Fruit fly (Drosophila melanogaster) whole organism, prepupa: ENCODE data around the gene Acat2.

Experiments
- Blimp-1 ChIP-seq: fragments of 200-800 bp; sonication (Bioruptor generic); optimal IDR thresholded peaks from 3 replicates; lab custom pipeline; 2017; ENCODE audit warnings: missing biosample characterization, missing genetic modification characterization, mild to moderate bottlenecking, moderate library complexity, missing genetic modification reagents
- CG10631 ChIP-seq: fragments of 200-800 bp; sonication (Bioruptor generic); optimal IDR thresholded peaks from 2 replicates; lab custom pipeline; 2016; ENCODE audit warnings: missing biosample characterization, missing genetic modification characterization
- CG10669 ChIP-seq: fragments of 200-800 bp; sonication (Bioruptor generic); optimal IDR thresholded peaks from 3 replicates; lab custom pipeline; 2018; ENCODE audit warnings: missing biosample characterization, mild to moderate bottlenecking, missing genetic modification characterization, moderate library complexity
- CG11294 ChIP-seq: fragments of 200-800 bp; sonication (Bioruptor generic); IDR thresholded peaks from 2 replicates; pipeline ENCODE4 v1.3.6; 2022; ENCODE audit warnings: missing biosample characterization, missing genetic modification characterization
- CG11762 ChIP-seq: fragments of 200-800 bp; sonication (Bioruptor generic); optimal IDR thresholded peaks from 3 replicates; lab custom pipeline; 2016; ENCODE audit warnings: missing biosample characterization, missing genetic modification characterization; ENCODE audit not compliant: insufficient read depth
- CG11902 ChIP-seq: fragments of 200-800 bp; sonication (Bioruptor generic); optimal IDR thresholded peaks from 3 replicates; lab custom pipeline; 2016; ENCODE audit warnings: missing biosample characterization, missing genetic modification characterization
- CG16779 ChIP-seq: fragments of 200-800 bp; sonication (Bioruptor generic); optimal IDR thresholded peaks from 3 replicates; lab custom pipeline; 2017; ENCODE audit warnings: missing biosample characterization, mild to moderate bottlenecking, missing genetic modification characterization
- CG3032 ChIP-seq: fragments of 200-800 bp; optimal IDR thresholded peaks from 2 replicates; lab custom pipeline; 2019; ENCODE audit warnings: missing biosample characterization, mild to moderate bottlenecking, missing genetic modification characterization, moderate library complexity
- CG31627 ChIP-seq: fragments of 200-800 bp; sonication (Bioruptor generic); optimal IDR thresholded peaks from 3 replicates; lab custom pipeline; 2016; ENCODE audit warnings: missing biosample characterization, missing genetic modification characterization
- CG32006 ChIP-seq: fragments of 200-800 bp; sonication (Bioruptor generic); optimal IDR thresholded peaks from 3 replicates; lab custom pipeline; 2017; ENCODE audit warnings: missing biosample characterization, mild to moderate bottlenecking, missing genetic modification characterization
- CG34406 ChIP-seq: fragments of 200-800 bp; sonication (Bioruptor generic); optimal IDR thresholded peaks from 3 replicates; lab custom pipeline; 2016; ENCODE audit warnings: missing biosample characterization, missing genetic modification characterization
- CG3919 ChIP-seq: fragments of 200-800 bp; sonication (Bioruptor generic); optimal IDR thresholded peaks from 3 replicates; lab custom pipeline; 2016; ENCODE audit warnings: missing biosample characterization, missing genetic modification characterization
- CG4318 ChIP-seq: fragments of 200-800 bp; sonication (Bioruptor generic); optimal IDR thresholded peaks from 3 replicates; lab custom pipeline; 2017; ENCODE audit warnings: missing biosample characterization, mild to moderate bottlenecking, missing genetic modification characterization
- CG6276 ChIP-seq: fragments of 200-800 bp; sonication (Bioruptor generic); optimal IDR thresholded peaks from 2 replicates; lab custom pipeline; 2017; ENCODE audit warnings: missing biosample characterization, mild to moderate bottlenecking, missing genetic modification characterization
- CG6792 ChIP-seq: fragments of 200-800 bp; sonication (Bioruptor generic); optimal IDR thresholded peaks from 3 replicates; lab custom pipeline; 2016; ENCODE audit warnings: missing biosample characterization, missing genetic modification characterization
- CG6808 ChIP-seq: fragments of 200-800 bp; sonication (Bioruptor generic); optimal IDR thresholded peaks from 3 replicates; lab custom pipeline; 2017; ENCODE audit warnings: missing biosample characterization, missing genetic modification characterization, mild to moderate bottlenecking, moderate library complexity, missing genetic modification reagents
- CG7368 ChIP-seq: fragments of 200-800 bp; sonication (Bioruptor generic); optimal IDR thresholded peaks from 3 replicates; lab custom pipeline; 2016; ENCODE audit warnings: missing biosample characterization, missing genetic modification characterization
- CG8319 ChIP-seq: fragments of 200-800 bp; sonication (Bioruptor generic); optimal IDR thresholded peaks from 3 replicates; lab custom pipeline; 2016; ENCODE audit warnings: missing biosample characterization, missing genetic modification characterization
- CG8632 ChIP-seq: fragments of 200-800 bp; sonication (Bioruptor generic); optimal IDR thresholded peaks from 3 replicates; lab custom pipeline; 2016; ENCODE audit warnings: missing biosample characterization, missing genetic modification characterization
- CG9139 ChIP-seq: fragments of 200-800 bp; sonication (Bioruptor generic); optimal IDR thresholded peaks from 3 replicates; lab custom pipeline; 2017; ENCODE audit warnings: missing biosample characterization, mild to moderate bottlenecking, missing genetic modification characterization
- Eip75B ChIP-seq: fragments of 200-800 bp; sonication (Bioruptor generic); optimal IDR thresholded peaks from 3 replicates; lab custom pipeline; 2016; ENCODE audit warnings: missing biosample characterization, missing genetic modification characterization
- Eip78C ChIP-seq: fragments of 200-800 bp; sonication (Bioruptor generic); peaks from one replicate; lab custom pipeline; 2016; ENCODE audit warnings: missing biosample characterization, missing genetic modification characterization
- Eip93F ChIP-seq: fragments of 200-800 bp; sonication (Bioruptor generic); optimal IDR thresholded peaks from 2 replicates; lab custom pipeline; 2016; ENCODE audit warnings: missing biosample characterization, mild to moderate bottlenecking, missing genetic modification characterization
- Ets96B ChIP-seq: fragments of 200-800 bp; optimal IDR thresholded peaks from 2 replicates; lab custom pipeline; 2019; ENCODE audit warnings: missing biosample characterization, mild to moderate bottlenecking, missing genetic modification characterization, moderate library complexity
- Gug ChIP-seq: fragments of 200-800 bp; sonication (Bioruptor generic); IDR thresholded peaks from 2 replicates; pipeline ENCODE4 v1.3.6; 2022; ENCODE audit warnings: missing biosample characterization, missing genetic modification characterization
- Hr38 ChIP-seq: sonication (Bioruptor generic); optimal IDR thresholded peaks from 2 replicates; lab custom pipeline; 2016; ENCODE audit warnings: missing biosample characterization, missing genetic modification characterization
- Hr39 ChIP-seq: fragments of 200-800 bp; sonication (Bioruptor generic); optimal IDR thresholded peaks from 2 replicates; lab custom pipeline; 2016; ENCODE audit warnings: missing biosample characterization, missing genetic modification characterization
- Hr4 ChIP-seq: fragments of 200-800 bp; sonication (Bioruptor generic); optimal IDR thresholded peaks from 3 replicates; lab custom pipeline; 2016; ENCODE audit warnings: missing biosample characterization, missing genetic modification characterization
- Lpt ChIP-seq: fragments of 200-800 bp; sonication (Bioruptor generic); optimal IDR thresholded peaks from 3 replicates; lab custom pipeline; 2016; ENCODE audit warnings: missing biosample characterization, missing genetic modification characterization
- OdsH ChIP-seq: fragments of 200-800 bp; sonication (Bioruptor generic); optimal IDR thresholded peaks from 3 replicates; lab custom pipeline; 2016; ENCODE audit warnings: missing biosample characterization, missing genetic modification characterization
- Sox102F ChIP-seq: fragments of 200-800 bp; sonication (Bioruptor generic); optimal IDR thresholded peaks from 2 replicates; lab custom pipeline; 2016; ENCODE audit warnings: missing biosample characterization, mild to moderate bottlenecking, missing genetic modification characterization
- Sox14 ChIP-seq: fragments of 200-800 bp; sonication (Bioruptor generic); optimal IDR thresholded peaks from 3 replicates; lab custom pipeline; 2016; ENCODE audit warnings: missing biosample characterization, missing genetic modification characterization
- Sox15 ChIP-seq: fragments of 200-800 bp; sonication (Bioruptor generic); optimal IDR thresholded peaks from 3 replicates; lab custom pipeline; 2016; ENCODE audit warnings: missing biosample characterization, missing genetic modification characterization
- acj6 ChIP-seq: fragments of 200-800 bp; sonication (Bioruptor generic); optimal IDR thresholded peaks from 3 replicates; lab custom pipeline; 2016; ENCODE audit warnings: missing biosample characterization, missing genetic modification characterization
- cyc ChIP-seq: fragments of 200-800 bp; sonication (Bioruptor generic); optimal IDR thresholded peaks from 3 replicates; lab custom pipeline; 2016; ENCODE audit warnings: missing biosample characterization, missing genetic modification characterization
- eg ChIP-seq: fragments of 200-800 bp; sonication (Bioruptor generic); IDR thresholded peaks from 3 replicates; pipeline ENCODE4 v1.3.6; 2022; ENCODE audit warnings: missing biosample characterization, missing genetic modification characterization
- esn ChIP-seq: fragments of 200-800 bp; sonication (Bioruptor generic); optimal IDR thresholded peaks from 2 replicates; lab custom pipeline; 2016; ENCODE audit warnings: missing biosample characterization, mild to moderate bottlenecking, missing genetic modification characterization, moderate library complexity
- fd59A ChIP-seq: fragments of 200-800 bp; sonication (Bioruptor generic); optimal IDR thresholded peaks from 2 replicates; lab custom pipeline; 2017; ENCODE audit warnings: missing biosample characterization, mild to moderate bottlenecking, missing genetic modification characterization, missing genetic modification reagents
- fd85E ChIP-seq: fragments of 200-800 bp; sonication (Bioruptor generic); optimal IDR thresholded peaks from 3 replicates; lab custom pipeline; 2016; ENCODE audit warnings: missing biosample characterization, missing genetic modification characterization
- fkh ChIP-seq: fragments of 200-800 bp; sonication (Bioruptor generic); optimal IDR thresholded peaks from 3 replicates; lab custom pipeline; 2017; ENCODE audit warnings: missing biosample characterization, mild to moderate bottlenecking, missing genetic modification characterization, moderate library complexity
- net ChIP-seq: fragments of 200-800 bp; sonication (Bioruptor generic); optimal IDR thresholded peaks from 3 replicates; lab custom pipeline; 2016; ENCODE audit warnings: missing biosample characterization, missing genetic modification characterization
- pdm3 ChIP-seq: fragments of 200-800 bp; sonication (Bioruptor generic); optimal IDR thresholded peaks from 3 replicates; lab custom pipeline; 2016; ENCODE audit warnings: missing biosample characterization, missing genetic modification characterization
- salr ChIP-seq, 2 experiments: fragments of 200-800 bp; sonication (Bioruptor generic); optimal IDR thresholded peaks; 3 replicates each; lab custom pipeline; 2016 to 2018; ENCODE audit warnings: missing biosample characterization in 2 of 2, missing genetic modification characterization in 2 of 2, mild to moderate bottlenecking in 1 of 2
- spab ChIP-seq: fragments of 200-800 bp; sonication (Bioruptor generic); optimal IDR thresholded peaks from 2 replicates; lab custom pipeline; 2017; ENCODE audit warnings: missing biosample characterization, mild to moderate bottlenecking, missing genetic modification characterization, missing genetic modification reagents
- ss ChIP-seq, 2 experiments: fragments of 200-800 bp; sonication (Bioruptor generic); optimal IDR thresholded peaks; 2 replicates in 1 of 2; 3 replicates in 1 of 2; lab custom pipeline; 2017 to 2018; ENCODE audit warnings: mild to moderate bottlenecking in 2 of 2, missing biosample characterization in 2 of 2, missing genetic modification characterization in 2 of 2, moderate library complexity in 1 of 2
- topi ChIP-seq: fragments of 200-800 bp; sonication (Bioruptor generic); optimal IDR thresholded peaks from 3 replicates; lab custom pipeline; 2016; ENCODE audit warnings: missing biosample characterization, missing genetic modification characterization

Gene Acat2

DNA sequence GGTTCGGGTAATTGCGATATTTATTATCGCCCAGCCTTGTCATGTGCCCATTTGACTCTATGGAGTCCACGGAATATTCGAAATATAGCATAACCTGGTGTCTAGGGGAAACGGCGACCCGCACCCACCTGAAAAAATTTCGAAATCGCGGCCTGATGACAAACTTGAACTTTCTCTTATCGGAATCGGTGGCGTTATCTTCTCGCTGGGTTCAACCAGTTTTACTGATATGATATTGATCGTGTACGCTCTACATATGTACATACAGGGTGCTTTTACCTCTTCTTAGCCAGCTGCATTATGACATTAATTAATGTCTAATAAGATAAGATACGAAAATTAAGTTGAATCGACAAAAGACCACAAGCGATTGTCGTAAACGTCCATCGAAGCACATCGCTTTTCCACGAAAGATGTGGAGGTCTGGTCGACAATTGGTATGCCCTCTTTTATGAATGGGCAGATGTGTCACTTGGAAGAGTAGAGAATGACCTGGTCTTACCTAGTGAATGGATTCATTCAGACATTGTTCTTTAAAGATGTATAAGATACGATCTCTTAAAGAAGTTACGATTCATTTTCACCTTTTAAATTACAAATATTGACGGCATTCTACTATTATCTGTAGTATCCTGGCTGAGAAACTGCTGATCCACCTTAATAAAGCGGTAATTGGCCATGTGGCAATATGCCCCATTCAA is 17.6 kb downstream of the Acat2 start (continued):
- TF ChIP-seq Eip75B (GFP tag; lab: Kevin White, UChicago) = peak; percentile 65
- peak; percentile 54 for TF ChIP-seq OdsH (GFP tag; lab: Kevin White, UChicago)
- peak; percentile 31 for TF ChIP-seq CG11762 (GFP tag; lab: Kevin White, UChicago)
- peak; percentile 11 for TF ChIP-seq Hr4 (GFP tag; lab: Kevin White, UChicago)
- TF ChIP-seq Eip78C (GFP tag; lab: Kevin White, UChicago) = peak; percentile 90
- TF ChIP-seq CG11902 (GFP tag; lab: Kevin White, UChicago) = peak; percentile 33
- TF ChIP-seq ss (GFP tag; optimal IDR thresholded peaks at IDR 0.05; lab: Kevin White, UChicago) = no peak
- TF ChIP-seq topi (GFP tag; lab: Kevin White, UChicago) = peak; percentile 60
- peak; percentile 35 for TF ChIP-seq CG34406 (GFP tag; lab: Kevin White, UChicago)
- peak; percentile 60 for TF ChIP-seq Ets96B (tag; lab: Kevin White, UChicago)
- no peak for TF ChIP-seq Blimp-1
- TF ChIP-seq salr (GFP tag; optimal IDR thresholded peaks at IDR 0.05; lab: Kevin White, UChicago) = peak in 1 of 2 experiments; percentile 26
- TF ChIP-seq CG10669 (GFP tag; lab: Kevin White, UChicago) = peak; percentile 58
- no peak for TF ChIP-seq fd85E (GFP tag; lab: Kevin White, UChicago)
- TF ChIP-seq CG3032 (tag; lab: Kevin White, UChicago) = peak; percentile 17
- TF ChIP-seq CG31627 (GFP tag; lab: Kevin White, UChicago) = peak; percentile 39
- TF ChIP-seq CG6276 (GFP tag; lab: Kevin White, UChicago) = peak; percentile 16
- peak; percentile 31 for TF ChIP-seq Sox15 (GFP tag; lab: Kevin White, UChicago)
- no peak for TF ChIP-seq CG11294 (GFP tag; lab: Robert Waterston, UW)
- peak; percentile 43 for TF ChIP-seq Sox14
- TF ChIP-seq eg = peak; percentile 26; the same call in 1 of the 3 replicates
- peak; percentile 60 for TF ChIP-seq pdm3 (GFP tag; lab: Kevin White, UChicago)
- peak; percentile 5 for TF ChIP-seq CG6808 (GFP tag; lab: Kevin White, UChicago)
- peak; percentile 48 for TF ChIP-seq Hr39 (GFP tag; lab: Kevin White, UChicago)
- TF ChIP-seq acj6 (GFP tag; lab: Kevin White, UChicago) = peak; percentile 51
- TF ChIP-seq CG32006 (GFP tag; lab: Kevin White, UChicago) = peak; percentile 60
- peak; percentile 34 for TF ChIP-seq CG10631
- TF ChIP-seq CG7368 (GFP tag; lab: Kevin White, UChicago) = no peak
- TF ChIP-seq Gug (GFP tag; lab: Robert Waterston, UW) = peak; percentile 28; the same call in 1 of the 2 replicates
- TF ChIP-seq net (GFP tag; lab: Kevin White, UChicago) = peak; percentile 36

DNA sequence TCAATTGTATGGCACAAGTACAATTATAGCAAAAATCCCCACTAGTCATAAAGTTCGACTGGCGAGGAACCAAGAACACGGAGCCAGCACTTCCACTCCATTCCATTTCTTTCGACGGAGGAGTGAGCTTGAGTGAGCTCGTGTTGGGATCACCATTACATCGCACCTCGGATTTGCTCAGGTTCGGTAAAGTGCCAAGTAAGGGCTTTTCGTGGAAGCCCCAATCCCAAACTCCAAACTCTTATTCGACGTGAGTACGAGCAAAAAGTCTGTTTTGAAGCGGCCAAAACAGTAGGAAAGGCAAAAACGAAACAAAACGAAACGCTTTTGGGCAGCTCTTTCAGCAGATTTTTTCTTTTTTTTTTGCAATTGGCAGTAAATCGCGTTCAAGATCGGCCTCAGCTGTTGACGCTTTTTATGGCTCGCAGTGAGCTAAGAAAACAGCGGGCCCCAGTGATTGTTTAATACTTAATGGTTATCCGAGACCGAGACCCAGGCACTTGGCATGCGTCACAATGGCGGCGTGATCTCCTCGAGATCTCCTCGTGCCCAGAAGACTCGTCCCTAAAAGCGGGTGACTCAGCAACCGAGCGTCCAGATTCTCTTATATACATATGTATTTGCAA is 18.3 kb downstream of the Acat2 start:
- TF ChIP-seq CG11294 (GFP tag; lab: Robert Waterston, UW) = no peak
- TF ChIP-seq CG6792 (GFP tag; lab: Kevin White, UChicago) = peak; percentile 35
- TF ChIP-seq fkh (GFP tag; lab: Kevin White, UChicago) = no peak
- peak; percentile 18 for TF ChIP-seq CG16779 (tag; lab: Kevin White, UChicago)
- TF ChIP-seq Eip78C (GFP tag; lab: Kevin White, UChicago) = peak; percentile 16
- no peak for TF ChIP-seq CG3919 (GFP tag; lab: Kevin White, UChicago)
- TF ChIP-seq Hr38 (GFP tag; lab: Kevin White, UChicago) = no peak
- TF ChIP-seq pdm3 (GFP tag; lab: Kevin White, UChicago) = no peak
- peak; percentile 63 for TF ChIP-seq Sox102F
- no peak for TF ChIP-seq Lpt (GFP tag; lab: Kevin White, UChicago)
- no peak for TF ChIP-seq CG6276 (GFP tag; lab: Kevin White, UChicago)
- peak; percentile 2 for TF ChIP-seq CG34406 (GFP tag; lab: Kevin White, UChicago)
- no peak for TF ChIP-seq CG31627 (GFP tag; lab: Kevin White, UChicago)
- peak; percentile 43 for TF ChIP-seq CG9139
- TF ChIP-seq spab (GFP tag; lab: Kevin White, UChicago) = no peak
- peak in 1 of 2 experiments; percentile 39 for TF ChIP-seq ss (GFP tag; optimal IDR thresholded peaks at IDR 0.05; lab: Kevin White, UChicago)
- TF ChIP-seq CG8632 = peak; percentile 17
- no peak for TF ChIP-seq CG7368 (GFP tag; lab: Kevin White, UChicago)
- TF ChIP-seq Eip93F (GFP tag; lab: Kevin White, UChicago) = no peak
- TF ChIP-seq Blimp-1 = no peak
- TF ChIP-seq topi (GFP tag; lab: Kevin White, UChicago) = peak; percentile 8
- peak; percentile 28 for TF ChIP-seq esn (GFP tag; lab: Kevin White, UChicago)
- TF ChIP-seq eg = peak; percentile 51; the same call in 2 of the 3 replicates
- no peak for TF ChIP-seq CG4318
- TF ChIP-seq cyc = no peak
- no peak for TF ChIP-seq fd59A (GFP tag; lab: Kevin White, UChicago)
- no peak for TF ChIP-seq CG8319 (GFP tag; lab: Kevin White, UChicago)
- no peak for TF ChIP-seq CG11902 (GFP tag; lab: Kevin White, UChicago)
- TF ChIP-seq Eip75B (GFP tag; lab: Kevin White, UChicago) = peak; percentile 9
